Fruit fly (Drosophila melanogaster) S2 (cell line): Measurements from ENCODE around the gene dl.

ENCODE experiments used
- CG8478 ChIP-seq: fragments of >200 bp; optimal IDR thresholded peaks from 2 replicates; lab custom pipeline; 2018
- CTCF ChIP-seq, 2 experiments: fragments of >200 bp; optimal IDR thresholded peaks; 2 replicates each; lab custom pipeline; 2018

Gene dl

DNA sequence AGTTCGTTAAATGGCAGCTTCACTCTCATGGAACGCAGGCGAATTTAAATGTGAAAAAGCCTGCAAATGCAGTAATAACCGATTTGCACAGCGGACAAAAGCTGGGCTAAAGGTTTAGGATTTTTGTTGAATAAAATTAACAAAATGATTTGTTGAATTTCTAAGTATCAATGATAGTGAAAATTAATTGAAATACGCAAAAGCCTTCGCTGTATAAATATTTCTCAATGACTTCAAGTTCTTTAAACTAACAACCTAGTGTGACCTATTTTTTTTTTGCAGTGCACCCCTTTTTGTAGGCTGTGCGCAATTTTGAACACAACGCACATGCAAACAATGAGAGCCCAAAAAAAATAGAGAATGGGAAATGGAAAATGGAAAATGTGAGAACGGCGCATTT is 16.8 kb upstream of the dl start:
- TF ChIP-seq CTCF (optimal IDR thresholded peaks at IDR 0.05; lab: Kevin White, UChicago) (no peak), CG8478 (lab: Kevin White, UChicago) (no peak)

DNA sequence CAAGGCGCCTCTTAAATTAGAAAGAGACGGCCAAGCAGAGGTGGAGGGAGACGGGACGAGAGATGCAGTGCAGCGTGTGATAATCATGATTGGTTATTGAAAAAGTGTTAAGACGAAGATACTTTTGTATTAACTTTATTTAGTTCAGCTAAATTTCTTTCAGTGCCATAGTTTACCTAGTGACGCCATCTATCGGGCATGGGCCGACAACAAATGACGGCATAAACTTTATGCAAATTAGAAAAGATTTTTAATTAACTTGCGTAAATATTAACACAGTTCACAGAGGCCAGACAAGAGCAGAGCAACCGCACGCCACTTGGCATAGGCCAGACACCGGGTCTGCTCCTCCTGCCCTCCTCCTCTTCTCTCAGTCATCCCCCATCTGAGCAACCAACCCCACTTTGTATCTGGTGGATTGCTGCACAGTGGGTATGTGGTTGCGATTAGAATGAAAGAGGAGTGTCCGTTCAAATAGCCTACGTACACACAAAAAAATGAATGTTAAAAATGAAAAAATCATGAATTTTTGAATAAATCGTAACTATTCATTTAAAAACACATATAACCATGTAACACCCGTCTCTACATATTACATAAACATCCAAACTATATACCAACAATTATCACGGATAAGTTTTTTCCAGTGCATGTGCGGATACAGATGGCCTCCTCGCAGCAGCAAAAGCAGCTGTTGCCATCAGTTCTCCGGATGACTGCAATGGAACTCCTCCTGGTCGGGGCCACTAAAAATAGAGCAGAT is 15.9 kb upstream of the dl start:
- TF ChIP-seq CTCF (optimal IDR thresholded peaks at IDR 0.05; lab: Kevin White, UChicago), result peak; percentile 48 to 54
- TF ChIP-seq CG8478 (lab: Kevin White, UChicago), result no peak

dm6 chr2L:17457944-17458343 is 7.8 kb upstream of the dl start, which contains the start of gene CG18563:
CG18563 (minus strand) TSS chr2L:17458044.
- TF ChIP-seq CTCF (optimal IDR thresholded peaks at IDR 0.05; lab: Kevin White, UChicago), result no peak

- TF ChIP-seq CG8478 (lab: Kevin White, UChicago), result no peak
- no peak for TF ChIP-seq CTCF (optimal IDR thresholded peaks at IDR 0.05; lab: Kevin White, UChicago)
These were observed 5.7 kb upstream of the dl start, which contains the start of gene SPH93 for dm6 chr2L:17455823-17456222. SPH93 (minus strand) TSS chr2L:17455923.

DNA sequence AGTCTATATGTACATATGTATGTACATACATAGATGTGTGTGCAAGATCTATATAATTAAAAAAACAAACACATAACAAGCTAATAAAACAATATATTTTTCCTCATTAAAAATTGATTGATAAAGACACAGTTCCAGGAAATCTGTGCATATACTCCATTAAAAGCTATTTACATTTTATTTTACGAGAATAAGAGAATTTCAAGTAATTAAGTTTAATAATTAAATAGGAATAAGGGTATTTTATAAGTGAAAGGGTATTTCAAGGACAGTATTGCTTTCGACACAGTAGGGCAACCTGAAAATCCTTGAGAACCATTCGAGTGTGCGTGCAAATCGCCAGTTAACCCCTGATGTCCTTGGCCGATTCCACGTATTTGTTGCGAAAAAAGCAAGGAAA is 2.5 kb upstream of the dl start, which contains the start of gene CG5050:
TSS of gene CG5050 (plus strand) at position 301 of the 400 bp plus-strand sequence.
- TF ChIP-seq CTCF (optimal IDR thresholded peaks at IDR 0.05; lab: Kevin White, UChicago), result no peak
- no peak for TF ChIP-seq CG8478 (lab: Kevin White, UChicago)

DNA sequence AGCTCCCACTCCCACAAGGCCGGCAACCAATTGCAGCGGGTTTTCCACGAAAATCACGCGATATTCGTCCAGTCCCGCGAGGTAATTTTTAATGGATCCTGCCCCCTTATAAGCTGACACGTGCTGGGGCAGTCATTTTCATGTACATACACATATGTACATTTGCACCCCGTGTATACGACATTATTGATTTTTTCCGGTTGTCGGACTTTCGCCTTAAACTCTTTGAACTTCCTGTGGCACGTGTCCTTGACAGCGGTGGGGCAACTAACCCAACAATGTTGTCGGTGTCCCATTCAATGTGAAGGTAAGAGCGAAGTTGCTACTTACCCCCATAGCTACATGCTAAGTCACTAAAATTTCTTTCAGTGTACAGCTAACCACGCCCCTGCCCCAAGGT is 1.9 kb upstream of the dl start:
- TF ChIP-seq CTCF (optimal IDR thresholded peaks at IDR 0.05; lab: Kevin White, UChicago) (no peak), CG8478 (lab: Kevin White, UChicago) (no peak)

dm6 chr2L:17450505-17451415 is 596 bp upstream of the dl start:
- TF ChIP-seq CTCF (optimal IDR thresholded peaks at IDR 0.05; lab: Kevin White, UChicago) (no peak), CG8478 (lab: Kevin White, UChicago) (no peak)

DNA sequence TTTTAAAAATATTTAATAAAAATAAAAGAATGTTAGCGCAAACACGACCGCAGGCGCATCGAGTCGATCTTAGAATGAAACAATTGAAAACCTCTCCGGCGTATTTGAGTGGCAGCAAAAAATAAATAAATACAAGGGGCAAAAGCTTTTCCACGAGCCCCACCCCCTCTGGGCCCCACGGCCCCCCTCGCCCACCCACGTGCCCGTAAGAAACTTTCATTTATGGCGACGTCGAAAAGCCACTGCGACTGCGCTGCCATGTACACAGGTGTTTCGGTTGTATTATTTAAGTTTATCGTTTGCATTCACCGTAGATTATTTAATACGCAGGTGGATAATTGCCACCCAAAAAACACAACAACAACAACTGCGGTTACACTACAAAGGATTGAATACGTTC is 1.7 kb downstream of the dl start:
- TF ChIP-seq CG8478 (lab: Kevin White, UChicago), result no peak
- TF ChIP-seq CTCF (optimal IDR thresholded peaks at IDR 0.05; lab: Kevin White, UChicago), result no peak

DNA sequence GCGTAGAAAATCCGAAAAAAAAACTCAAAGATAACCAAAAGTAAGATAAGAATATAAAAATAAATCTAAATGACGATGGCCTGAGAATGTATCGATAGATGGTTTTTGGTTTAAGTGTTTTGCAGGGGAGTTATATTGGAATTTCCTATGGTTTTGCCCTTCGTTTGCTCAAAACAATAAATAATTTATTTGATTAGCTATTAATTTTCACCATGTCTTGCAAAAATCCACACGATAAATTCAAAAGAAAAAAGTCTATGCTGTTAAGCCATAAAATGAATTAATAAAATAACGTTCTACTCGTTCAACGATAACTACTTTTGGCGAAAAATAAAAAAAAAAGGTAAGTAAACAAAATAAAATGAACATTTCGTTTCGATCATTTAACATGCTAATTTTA is 3.1 kb downstream of the dl start:
- TF ChIP-seq CTCF (optimal IDR thresholded peaks at IDR 0.05; lab: Kevin White, UChicago) (no peak), CG8478 (lab: Kevin White, UChicago) (no peak)

- TF ChIP-seq CTCF (optimal IDR thresholded peaks at IDR 0.05; lab: Kevin White, UChicago) (no peak), CG8478 (lab: Kevin White, UChicago) (no peak)
These were observed 12.6 kb downstream of the dl start for dm6 chr2L:17437594-17437993.

DNA sequence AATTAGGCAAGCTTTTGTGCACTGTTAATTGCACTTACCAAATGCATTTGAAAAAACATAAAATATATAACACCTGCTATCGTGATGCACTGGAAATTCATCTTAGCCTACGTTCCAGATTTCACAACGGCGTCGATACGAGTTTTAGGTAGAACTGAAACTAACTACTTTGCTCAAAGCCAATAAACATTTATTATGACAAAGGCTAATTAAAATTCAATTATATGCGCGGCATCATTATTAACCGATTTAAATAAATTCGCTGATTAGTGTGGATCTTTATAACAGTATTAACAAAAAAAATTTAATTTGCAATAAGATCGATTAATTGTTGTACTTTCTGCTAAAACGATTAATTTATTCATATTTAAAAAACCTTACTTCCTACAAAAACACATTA is 13.7 kb downstream of the dl start, which contains the start of gene CG33928:
TSS of gene CG33928 (minus strand) at position 101 of the 400 bp plus-strand sequence.
- TF ChIP-seq CG8478 (lab: Kevin White, UChicago) (no peak), CTCF (optimal IDR thresholded peaks at IDR 0.05; lab: Kevin White, UChicago) (no peak)

dm6 chr2L:17433030-17433912 is 16.9 kb downstream of the dl start, which contains the start of the genes Dif and CG5043:
Dif (minus strand) TSS chr2L:17433161.
CG5043 (plus strand) TSS chr2L:17433862.
- TF ChIP-seq CG8478 (lab: Kevin White, UChicago) (no peak), CTCF (optimal IDR thresholded peaks at IDR 0.05; lab: Kevin White, UChicago) (no peak)

dm6 chr2L:17431359-17431675 is 18.8 kb downstream of the dl start:
- TF ChIP-seq CTCF (optimal IDR thresholded peaks at IDR 0.05; lab: Kevin White, UChicago) (no peak), CG8478 (lab: Kevin White, UChicago) (no peak)
